Worm (Caenorhabditis elegans): Measurements from ENCODE around the gene nhr-41.
A peak's percentile ranks its signal among the peaks of the same experiment; 100 is the strongest.

nhr-41 gene

DNA sequence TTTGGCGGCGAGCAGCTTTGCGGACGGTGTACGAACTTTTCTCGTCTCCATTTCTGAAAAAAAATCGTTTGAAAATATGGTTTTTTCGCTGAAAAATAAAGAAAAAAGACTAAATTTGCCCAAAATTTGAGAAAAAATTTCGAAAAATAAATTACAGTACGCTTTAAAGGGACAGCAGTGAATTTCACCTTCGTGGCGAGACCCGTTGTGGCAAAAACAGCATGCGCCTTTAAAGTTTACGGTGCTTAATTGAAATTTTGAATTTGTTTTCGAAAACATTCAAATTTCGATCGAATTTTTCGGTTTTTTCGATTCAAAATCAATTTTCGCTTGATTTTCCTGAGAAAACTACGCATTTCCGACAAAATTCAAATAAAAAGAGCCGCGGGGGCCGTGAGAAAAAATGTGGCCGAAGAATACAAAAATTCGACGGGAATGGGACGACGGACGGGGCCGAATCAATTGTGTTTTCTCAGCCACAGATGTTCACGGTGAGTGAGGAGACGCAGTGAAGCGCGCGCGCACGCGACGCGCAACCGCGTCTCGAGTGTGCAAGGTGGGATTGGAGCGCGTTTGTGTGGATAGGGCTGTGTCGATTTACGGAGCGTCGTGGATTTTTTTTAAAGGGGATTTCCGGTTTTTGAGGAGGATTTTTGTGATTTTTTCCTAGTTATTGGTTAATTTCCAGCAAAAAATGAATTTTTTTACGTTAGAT, 33.9 kb downstream of the nhr-41 start, which contains the start of gene Y77E11A.7 (continued):
- TF ChIP-seq ttx-3 (tag; optimal IDR thresholded peaks at IDR 0.05), result no peak
- TF ChIP-seq unc-55 (GFP tag; optimal IDR thresholded peaks at IDR 0.05), result peak; percentile 23
- TF ChIP-seq tbx-2 (tag; optimal IDR thresholded peaks at IDR 0.05), result peak; percentile 93
- TF ChIP-seq syd-9 (tag; optimal IDR thresholded peaks at IDR 0.05), result peak; percentile 59
- TF ChIP-seq pha-4 (tag; optimal IDR thresholded peaks at IDR 0.05), result no peak
- TF ChIP-seq dve-1 (tag; optimal IDR thresholded peaks at IDR 0.05), result peak; percentile 67
- TF ChIP-seq che-1 (tag; optimal IDR thresholded peaks at IDR 0.05), result no peak
- TF ChIP-seq F13H6.1 (tag; optimal IDR thresholded peaks at IDR 0.05), result peak; percentile 56
- TF ChIP-seq ceh-6 (GFP tag; optimal IDR thresholded peaks at IDR 0.05), result no peak
- TF ChIP-seq ceh-22 (tag; optimal IDR thresholded peaks at IDR 0.05), result peak; percentile 18
- no peak for TF ChIP-seq ceh-24 (tag; optimal IDR thresholded peaks at IDR 0.05)
- TF ChIP-seq hlh-30 (tag; optimal IDR thresholded peaks at IDR 0.05; ENCODE audit: insufficient read depth), result peak; percentile 97
- peak; percentile 94 for TF ChIP-seq unc-42 (tag; optimal IDR thresholded peaks at IDR 0.05)
- peak; percentile 80 for TF ChIP-seq ref-2 (tag; optimal IDR thresholded peaks at IDR 0.05)
- peak; percentile 56 for TF ChIP-seq ceh-30 (tag; optimal IDR thresholded peaks at IDR 0.05)
- peak; percentile 81 for TF ChIP-seq ets-4 (tag; optimal IDR thresholded peaks at IDR 0.05)
- no peak for TF ChIP-seq ahr-1 (tag; optimal IDR thresholded peaks at IDR 0.05)
- peak; percentile 87 for TF ChIP-seq ceh-18 (tag; optimal IDR thresholded peaks at IDR 0.05)
- TF ChIP-seq sox-2 (GFP tag; IDR thresholded peaks at IDR 0.05), result no peak; the same call in 1 of the 2 replicates
- no peak for TF ChIP-seq pat-9 (tag; optimal IDR thresholded peaks at IDR 0.05)
- TF ChIP-seq ceh-19 (GFP tag; optimal IDR thresholded peaks at IDR 0.05), result no peak
- TF ChIP-seq pha-2 (tag; optimal IDR thresholded peaks at IDR 0.05), result no peak
- no peak for TF ChIP-seq dmd-4 (tag; optimal IDR thresholded peaks at IDR 0.05; ENCODE audit: borderline replicate concordance)
- peak; percentile 90 for TF ChIP-seq rnt-1 (tag; optimal IDR thresholded peaks at IDR 0.05)
- peak; percentile 61 for TF ChIP-seq ztf-16 (tag; optimal IDR thresholded peaks at IDR 0.05)
- no peak for TF ChIP-seq odd-2 (tag; optimal IDR thresholded peaks at IDR 0.05)
- no peak for TF ChIP-seq nhr-11 (tag; optimal IDR thresholded peaks at IDR 0.05)
- TF ChIP-seq elt-2 (tag; optimal IDR thresholded peaks at IDR 0.05), result peak; percentile 25
- TF ChIP-seq ceh-45 (GFP tag; IDR thresholded peaks at IDR 0.05), result peak; percentile 46; the same call in 1 of the 2 replicates
- TF ChIP-seq ceh-2 (tag; optimal IDR thresholded peaks at IDR 0.05), result peak; percentile 58

- TF ChIP-seq ets-4 (tag; optimal IDR thresholded peaks at IDR 0.05) (no peak), ceh-2 (tag; optimal IDR thresholded peaks at IDR 0.05) (no peak), tbx-7 (tag; optimal IDR thresholded peaks at IDR 0.05) (no peak), hlh-6 (tag; optimal IDR thresholded peaks at IDR 0.05) (no peak), eyg-1 (tag; optimal IDR thresholded peaks at IDR 0.05) (no peak), unc-42 (tag; optimal IDR thresholded peaks at IDR 0.05) (no peak), ama-1 (optimal IDR thresholded peaks at IDR 0.05) (no peak), sdc-2 (tag; optimal IDR thresholded peaks at IDR 0.05) (no peak), unc-86 (tag; optimal IDR thresholded peaks at IDR 0.05) (no peak)
Observed at ce11 chrIV:1420603-1421002, 34.6 kb downstream of the nhr-41 start, which contains the start of gene jtr-1. jtr-1 (plus strand) TSS chrIV:1420929.

DNA sequence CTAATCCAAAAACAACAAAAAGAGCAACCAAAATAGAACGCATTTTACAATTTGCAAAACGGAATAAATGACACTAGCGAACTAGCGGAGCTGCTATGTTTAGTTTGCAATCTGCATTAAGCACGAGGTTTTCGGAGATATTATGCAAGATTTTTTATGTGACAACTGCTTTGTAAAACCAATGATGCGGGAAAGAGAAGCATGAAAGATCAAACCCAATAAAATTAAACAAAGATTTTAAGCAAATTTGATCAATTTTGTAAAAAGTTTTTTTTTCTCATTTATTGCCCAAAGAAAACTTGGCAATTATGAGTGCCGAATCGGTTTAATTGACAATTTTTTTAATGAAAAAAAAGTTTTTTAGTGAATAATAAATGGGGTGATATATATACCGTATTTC, 38.9 kb downstream of the nhr-41 start, which contains the start of gene Y77E11A.8:
Gene Y77E11A.8, minus strand, starts transcription at position 101 of the 400 bp plus-strand sequence.
- no peak for TF ChIP-seq K02D7.2 (tag; optimal IDR thresholded peaks at IDR 0.05)
- no peak for TF ChIP-seq mec-3 (tag; optimal IDR thresholded peaks at IDR 0.05; ENCODE audit: borderline replicate concordance)

Measured in whole organism, late embryonic.